Worm (Caenorhabditis elegans) whole organism, L4 larva: Measurements from ENCODE around the gene efk-1.
A peak's percentile ranks its signal among the peaks of the same experiment; 100 is the strongest.

Experiments used
- D1046.2 ChIP-seq: fragments of 200-800 bp; sonication (Bioruptor generic); IDR thresholded peaks from 2 replicates; pipeline ENCODE4 v1.3.6; 2022; ENCODE audit warnings: missing genetic modification characterization, missing compliant biosample characterization
- F10B5.3 ChIP-seq: sonication (generic microtip); optimal IDR thresholded peaks from 2 replicates; lab custom pipeline; 2016; ENCODE audit warnings: mild to moderate bottlenecking, missing genetic modification characterization, missing compliant biosample characterization
- F44E2.7 ChIP-seq: fragments of 200-800 bp; sonication (Bioruptor generic); IDR thresholded peaks from 2 replicates; pipeline ENCODE4 v2.1.2; 2022; ENCODE audit warnings: missing genetic modification characterization, missing compliant biosample characterization
- F49E8.2 ChIP-seq: sonication (generic microtip); optimal IDR thresholded peaks from 2 replicates; lab custom pipeline; 2016; ENCODE audit warnings: missing compliant biosample characterization, mild to moderate bottlenecking, missing genetic modification characterization, borderline replicate concordance
- R02D3.7 ChIP-seq: fragments of 150-350 bp; sonication (generic microtip); optimal IDR thresholded peaks from 3 replicates; lab custom pipeline; 2014; ENCODE audit warnings: missing biosample characterization, missing genetic modification characterization
- T26A8.4 ChIP-seq: fragments of 200-800 bp; sonication (Bioruptor generic); IDR thresholded peaks from 2 replicates; pipeline ENCODE4 v1.3.6; 2022; ENCODE audit warnings: missing genetic modification characterization, missing compliant biosample characterization
- Y105C5A.15 ChIP-seq: fragments of 200-800 bp; sonication (Bioruptor generic); IDR thresholded peaks from 2 replicates; pipeline ENCODE4 v1.3.6; 2022; ENCODE audit warnings: missing genetic modification characterization, missing compliant biosample characterization
- Y75B8A.6 ChIP-seq: fragments of 200-800 bp; sonication (Bioruptor generic); IDR thresholded peaks from 2 replicates; pipeline ENCODE4 v1.3.6; 2022; ENCODE audit warnings: missing genetic modification reagents, missing genetic modification characterization, missing compliant biosample characterization
- ZK337.2 ChIP-seq: fragments of 200-800 bp; sonication (Bioruptor generic); IDR thresholded peaks from 2 replicates; pipeline ENCODE4 v1.3.6; 2022; ENCODE audit warnings: missing genetic modification reagents, missing genetic modification characterization, missing compliant biosample characterization
- ama-1 ChIP-seq: fragments of 150-350 bp; optimal IDR thresholded peaks from 2 replicates; lab custom pipeline; 2014; ENCODE audit warnings: inconsistent platforms, mixed read lengths
- arid-1 ChIP-seq: fragments of 200-800 bp; sonication (Bioruptor generic); conservative IDR thresholded peaks from 2 replicates; pipeline ENCODE4 v1.3.6; 2022; ENCODE audit warnings: missing genetic modification reagents, missing genetic modification characterization, missing compliant biosample characterization
- attf-4 ChIP-seq: sonication (generic microtip); optimal IDR thresholded peaks from 3 replicates; lab custom pipeline; 2017; ENCODE audit warnings: missing biosample characterization, missing genetic modification characterization
- ceh-20 ChIP-seq: fragments of 200-800 bp; sonication (Bioruptor generic); IDR thresholded peaks from 2 replicates; pipeline ENCODE4 v1.3.6; 2022; ENCODE audit warnings: missing genetic modification reagents, missing genetic modification characterization, missing compliant biosample characterization
- ceh-28 ChIP-seq: fragments of 150-350 bp; optimal IDR thresholded peaks from 2 replicates; lab custom pipeline; 2014; ENCODE audit warnings: missing biosample characterization, missing genetic modification reagents, missing genetic modification characterization
- ceh-32 ChIP-seq: sonication (generic microtip); optimal IDR thresholded peaks from 2 replicates; lab custom pipeline; 2016; ENCODE audit warnings: mild to moderate bottlenecking, missing genetic modification characterization, missing compliant biosample characterization; ENCODE audit not compliant: poor library complexity
- ceh-62 ChIP-seq: sonication (generic microtip); optimal IDR thresholded peaks from 2 replicates; lab custom pipeline; 2017; ENCODE audit warnings: missing biosample characterization, missing genetic modification characterization
- cey-2 ChIP-seq: sonication (generic microtip); optimal IDR thresholded peaks from 3 replicates; lab custom pipeline; 2017; ENCODE audit warnings: missing genetic modification characterization, mild to moderate bottlenecking, missing compliant biosample characterization, antibody characterized with exemption, borderline replicate concordance; ENCODE audit not compliant: insufficient read depth
- ctbp-1 ChIP-seq: fragments of 200-800 bp; sonication (Bioruptor generic); IDR thresholded peaks from 2 replicates; pipeline ENCODE4 v1.3.6; 2022; ENCODE audit warnings: missing genetic modification reagents, missing genetic modification characterization, missing compliant biosample characterization
- daf-8 ChIP-seq: fragments of 200-800 bp; sonication (Bioruptor generic); IDR thresholded peaks from 2 replicates; pipeline ENCODE4 v1.3.6; 2022; ENCODE audit warnings: missing genetic modification characterization, missing compliant biosample characterization
- dve-1 ChIP-seq: sonication (generic microtip); optimal IDR thresholded peaks from 2 replicates; lab custom pipeline; 2017; ENCODE audit warnings: antibody characterized with exemption, mild to moderate bottlenecking, missing genetic modification characterization, missing compliant biosample characterization; ENCODE audit not compliant: insufficient read depth
- fkh-10 ChIP-seq: fragments of 150-350 bp; optimal IDR thresholded peaks from 2 replicates; lab custom pipeline; 2014; ENCODE audit warnings: missing biosample characterization, missing genetic modification reagents, missing genetic modification characterization
- fos-1 ChIP-seq: fragments of 150-350 bp; optimal IDR thresholded peaks from 2 replicates; lab custom pipeline; 2014; ENCODE audit warnings: missing biosample characterization, missing genetic modification characterization
- hif-1 ChIP-seq, 2 experiments: sonication (generic microtip); optimal IDR thresholded peaks; 2 replicates each; lab custom pipeline; 2016 to 2017; ENCODE audit warnings: missing compliant biosample characterization in 2 of 2, missing genetic modification characterization in 2 of 2, missing genetic modification reagents in 2 of 2, missing genotype in 2 of 2, mild to moderate bottlenecking in 1 of 2
- hlh-30 ChIP-seq: sonication (generic microtip); optimal IDR thresholded peaks from 2 replicates; lab custom pipeline; 2017; ENCODE audit warnings: antibody characterized with exemption, mild to moderate bottlenecking, missing genetic modification characterization, missing compliant biosample characterization; ENCODE audit not compliant: insufficient read depth
- jun-1 ChIP-seq: fragments of 150-350 bp; optimal IDR thresholded peaks from 2 replicates; lab custom pipeline; 2014; ENCODE audit warnings: missing biosample characterization, missing genetic modification reagents, missing genetic modification characterization
- lin-1 ChIP-seq: fragments of 200-800 bp; sonication (Bioruptor generic); IDR thresholded peaks from 2 replicates; pipeline ENCODE4 v1.3.6; 2022; ENCODE audit warnings: missing genetic modification reagents, missing genetic modification characterization, missing compliant biosample characterization
- lin-29 ChIP-seq: fragments of 200-800 bp; sonication (Bioruptor generic); IDR thresholded peaks from 2 replicates; pipeline ENCODE4 v1.3.6; 2022; ENCODE audit warnings: missing genetic modification reagents, missing genetic modification characterization, missing compliant biosample characterization
- lsy-2 ChIP-seq, 2 experiments: fragments of 150-350 bp in 1 of 2; sonication (generic microtip) in 1 of 2; optimal IDR thresholded peaks; 2 replicates each; lab custom pipeline; 2014 to 2017; ENCODE audit warnings: missing biosample characterization in 2 of 2, missing genetic modification characterization in 2 of 2
- madf-9 ChIP-seq: fragments of 200-800 bp; sonication (Bioruptor generic); conservative IDR thresholded peaks from 2 replicates; pipeline ENCODE4 v1.3.6; 2022; ENCODE audit warnings: missing genetic modification reagents, missing genetic modification characterization, missing compliant biosample characterization
- mdl-1 ChIP-seq, 2 experiments: fragments of 150-350 bp in 1 of 2; sonication (generic microtip) in 1 of 2; optimal IDR thresholded peaks; 2 replicates each; lab custom pipeline; 2014 to 2017; ENCODE audit warnings: missing biosample characterization in 2 of 2, missing genetic modification characterization in 2 of 2
- mdt-29 ChIP-seq: fragments of 200-800 bp; sonication (Bioruptor generic); IDR thresholded peaks from 2 replicates; pipeline ENCODE4 v1.3.6; 2022; ENCODE audit warnings: missing genetic modification reagents, missing genetic modification characterization, missing compliant biosample characterization
- mxl-2 ChIP-seq: fragments of 200-800 bp; sonication (Bioruptor generic); conservative IDR thresholded peaks from 2 replicates; pipeline ENCODE4 v1.3.6; 2022; ENCODE audit warnings: missing genetic modification reagents, missing genetic modification characterization, missing compliant biosample characterization
- mxl-3 ChIP-seq: fragments of 200-800 bp; sonication (Bioruptor generic); optimal IDR thresholded peaks from 2 replicates; lab custom pipeline; 2018; ENCODE audit warnings: mild to moderate bottlenecking, missing genetic modification characterization, missing compliant biosample characterization
- nhr-10 ChIP-seq: fragments of 150-350 bp; optimal IDR thresholded peaks from 2 replicates; lab custom pipeline; 2014; ENCODE audit warnings: missing biosample characterization, missing genetic modification characterization
- nhr-111 ChIP-seq: fragments of 200-800 bp; sonication (Bioruptor generic); optimal IDR thresholded peaks from 2 replicates; lab custom pipeline; 2018; ENCODE audit warnings: mild to moderate bottlenecking, missing genetic modification characterization, missing compliant biosample characterization
- nhr-28 ChIP-seq: fragments of 150-350 bp; optimal IDR thresholded peaks from 2 replicates; lab custom pipeline; 2014; ENCODE audit warnings: missing biosample characterization, missing genetic modification characterization
- nhr-48 ChIP-seq: sonication (generic microtip); optimal IDR thresholded peaks from 2 replicates; lab custom pipeline; 2016; ENCODE audit warnings: mild to moderate bottlenecking, missing genetic modification characterization, missing compliant biosample characterization
- nhr-76 ChIP-seq: fragments of 150-350 bp; optimal IDR thresholded peaks from 2 replicates; lab custom pipeline; 2014; ENCODE audit warnings: missing biosample characterization, missing genetic modification characterization
- php-3 ChIP-seq: fragments of 200-800 bp; sonication (Bioruptor generic); IDR thresholded peaks from 2 replicates; pipeline ENCODE4 v1.3.6; 2022; ENCODE audit warnings: missing genetic modification reagents, missing genetic modification characterization, missing compliant biosample characterization
- pqm-1 ChIP-seq: sonication (generic microtip); optimal IDR thresholded peaks from 2 replicates; lab custom pipeline; 2017; ENCODE audit warnings: missing biosample characterization, missing genetic modification characterization
- snpc-1.2 ChIP-seq: fragments of 200-800 bp; sonication (Bioruptor generic); IDR thresholded peaks from 2 replicates; pipeline ENCODE4 v1.3.6; 2022; ENCODE audit warnings: missing genetic modification reagents, missing genetic modification characterization, missing compliant biosample characterization
- snpc-4 ChIP-seq: fragments of 150-350 bp; optimal IDR thresholded peaks from 2 replicates; lab custom pipeline; 2014; ENCODE audit warnings: missing biosample characterization, missing genetic modification characterization
- tag-97 ChIP-seq: fragments of 200-800 bp; sonication (Bioruptor generic); IDR thresholded peaks from 2 replicates; pipeline ENCODE4 v1.3.6; 2022; ENCODE audit warnings: missing genetic modification characterization, missing compliant biosample characterization
- tra-1 ChIP-seq: fragments of 200-800 bp; sonication (Bioruptor generic); IDR thresholded peaks from 2 replicates; pipeline ENCODE4 v1.3.6; 2022; ENCODE audit warnings: missing genetic modification reagents, missing genetic modification characterization, missing compliant biosample characterization
- unc-62 ChIP-seq, 3 experiments: fragments of 150-350 bp in 1 of 3; sonication (generic microtip); optimal IDR thresholded peaks in 2 of 3; peaks in 1 of 3; 1 replicate in 1 of 3; 2 replicates in 2 of 3; lab custom pipeline; 2014 to 2017; ENCODE audit warnings: missing biosample characterization in 3 of 3, missing genetic modification characterization in 3 of 3, missing genetic modification reagents in 3 of 3, missing genotype in 1 of 3
- vab-7 ChIP-seq: fragments of 200-800 bp; sonication (Bioruptor generic); IDR thresholded peaks from 2 replicates; pipeline ENCODE4 v1.3.6; 2022; ENCODE audit warnings: missing genetic modification reagents, missing genetic modification characterization, missing compliant biosample characterization
- zip-11 ChIP-seq: fragments of 200-800 bp; sonication (Bioruptor generic); IDR thresholded peaks from 2 replicates; pipeline ENCODE4 v1.3.6; 2022; ENCODE audit warnings: missing genetic modification characterization, missing compliant biosample characterization
- zip-2 ChIP-seq: fragments of 150-350 bp; optimal IDR thresholded peaks from 2 replicates; lab custom pipeline; 2014; ENCODE audit warnings: missing biosample characterization, missing genetic modification characterization

The efk-1 gene

ce11 chrIII:6158642-6159475, 9.5 kb downstream of the efk-1 start, which contains the start of gene nfm-1 (continued):
- TF ChIP-seq F44E2.7 (GFP tag; lab: Robert Waterston, UW) (0 out of 2 replicates have a peak, but pooled peaks have one; percentile 41), fos-1 (tag; lab: Kevin White, UChicago) (no peak), Y105C5A.15 (GFP tag; lab: Robert Waterston, UW) (peak; percentile 70; the same call in 1 of the 2 replicates), ZK337.2 (GFP tag; lab: Robert Waterston, UW) (no peak), jun-1 (peak; percentile 2), arid-1 (peak; percentile 86), nhr-76 (tag; lab: Kevin White, UChicago) (no peak), snpc-4 (tag; lab: Kevin White, UChicago) (no peak), hlh-30 (peak; percentile 36), tag-97 (GFP tag; lab: Robert Waterston, UW) (no peak), fkh-10 (GFP tag; lab: Kevin White, UChicago) (peak; percentile 43), ama-1 (lab: Kevin White, UChicago) (no peak), lsy-2 (tag; optimal IDR thresholded peaks at IDR 0.05; lab: Kevin White, UChicago) (peak in 1 of 2 experiments; percentile 63), nhr-28 (peak; percentile 83), cey-2 (tag; lab: Kevin White, UChicago) (no peak), pqm-1 (tag; lab: Kevin White, UChicago) (peak; percentile 85), daf-8 (GFP tag; lab: Robert Waterston, UW) (0 out of 2 replicates have a peak, but pooled peaks have one; percentile 52), F10B5.3 (tag; lab: Kevin White, UChicago) (no peak), lin-29 (GFP tag; lab: Robert Waterston, UW) (no peak), T26A8.4 (GFP tag; lab: Robert Waterston, UW) (peak; percentile 63; the same call in 1 of the 2 replicates), hif-1 (tag; optimal IDR thresholded peaks at IDR 0.05; lab: Kevin White, UChicago) (peak in 1 of 2 experiments; percentile 53), nhr-111 (GFP tag; lab: Kevin White, UChicago) (peak; percentile 70), ceh-28 (no peak), attf-4 (tag; lab: Kevin White, UChicago) (no peak), madf-9 (peak; percentile 71), mxl-3 (GFP tag; lab: Kevin White, UChicago) (peak; percentile 19), snpc-1.2 (peak; percentile 79), dve-1 (tag; lab: Kevin White, UChicago) (peak; percentile 74), zip-2 (no peak), tra-1 (GFP tag; lab: Robert Waterston, UW) (peak; percentile 84), mdl-1 (tag; optimal IDR thresholded peaks at IDR 0.05; lab: Kevin White, UChicago) (peak in 1 of 2 experiments; percentile 44), F49E8.2 (peak; percentile 39), vab-7 (GFP tag; lab: Robert Waterston, UW) (peak; percentile 77), nhr-48 (tag; lab: Kevin White, UChicago) (peak; percentile 78), ceh-20 (GFP tag; lab: Robert Waterston, UW) (peak; percentile 14; the same call in 1 of the 2 replicates), lin-1 (GFP tag; lab: Robert Waterston, UW) (peak; percentile 78), zip-11 (GFP tag; lab: Robert Waterston, UW) (peak; percentile 70; the same call in 1 of the 2 replicates), ceh-32 (no peak), mdt-29 (GFP tag; lab: Robert Waterston, UW) (peak; percentile 79), php-3 (GFP tag; lab: Robert Waterston, UW) (peak; percentile 73), mxl-2 (GFP tag; lab: Robert Waterston, UW) (no peak; the same call in 1 of the 2 replicates), R02D3.7 (tag; lab: Kevin White, UChicago) (no peak), ctbp-1 (GFP tag; lab: Robert Waterston, UW) (peak; percentile 82), Y75B8A.6 (GFP tag; lab: Robert Waterston, UW) (no peak), ceh-62 (tag; lab: Kevin White, UChicago) (no peak), D1046.2 (GFP tag; lab: Robert Waterston, UW) (peak; percentile 85; the same call in 1 of the 2 replicates), nhr-10 (tag; lab: Kevin White, UChicago) (peak; percentile 16), unc-62 (GFP tag; optimal IDR thresholded peaks at IDR 0.05 in 1 of 2; lab: Kevin White, UChicago) (peak in 1 of 2 experiments; percentile 84), unc-62 (tag; optimal IDR thresholded peaks at IDR 0.05; lab: Kevin White, UChicago) (no peak)
